Worm (Caenorhabditis elegans) whole organism, L2 larva: ENCODE measurements around the gene nmgp-1.

Experiments
- C34F6.9 ChIP-seq: fragments of 150-350 bp; optimal IDR thresholded peaks from 2 replicates; lab custom pipeline; 2014; ENCODE audit warnings: missing biosample characterization, missing genetic modification characterization
- F13H6.1 ChIP-seq: sonication (generic microtip); optimal IDR thresholded peaks from 2 replicates; lab custom pipeline; 2016; ENCODE audit warnings: missing genetic modification characterization, missing compliant biosample characterization
- R02D3.7 ChIP-seq: fragments of 150-350 bp; optimal IDR thresholded peaks from 2 replicates; lab custom pipeline; 2014; ENCODE audit warnings: missing biosample characterization, missing genetic modification characterization
- Y55F3AM.14 ChIP-seq: fragments of 200-800 bp; sonication (Bioruptor generic); optimal IDR thresholded peaks from 2 replicates; lab custom pipeline; 2018; ENCODE audit warnings: mild to moderate bottlenecking, missing genetic modification characterization, missing compliant biosample characterization
- ZK546.5 ChIP-seq: sonication (generic microtip); optimal IDR thresholded peaks from 2 replicates; lab custom pipeline; 2017; ENCODE audit warnings: missing biosample characterization, missing genetic modification characterization
- alr-1 ChIP-seq: fragments of 150-350 bp; optimal IDR thresholded peaks from 2 replicates; lab custom pipeline; 2014; ENCODE audit warnings: missing biosample characterization, missing genetic modification characterization
- aly-2 ChIP-seq: fragments of 150-350 bp; optimal IDR thresholded peaks from 2 replicates; lab custom pipeline; 2014; ENCODE audit warnings: missing biosample characterization, missing genetic modification characterization
- ama-1 ChIP-seq: fragments of 150-350 bp; optimal IDR thresholded peaks from 2 replicates; lab custom pipeline; 2018; ENCODE audit warnings: inconsistent platforms
- blmp-1 ChIP-seq: sonication (generic microtip); optimal IDR thresholded peaks from 2 replicates; lab custom pipeline; 2017; ENCODE audit warnings: missing genetic modification characterization, mild to moderate bottlenecking, missing compliant biosample characterization, antibody characterized with exemption, moderate library complexity; ENCODE audit not compliant: insufficient read depth
- ceh-16 ChIP-seq: fragments of 150-350 bp; optimal IDR thresholded peaks from 2 replicates; lab custom pipeline; 2014; ENCODE audit warnings: missing biosample characterization, missing genetic modification characterization
- ceh-82 ChIP-seq: fragments of 150-350 bp; optimal IDR thresholded peaks from 2 replicates; lab custom pipeline; 2014; ENCODE audit warnings: missing biosample characterization, missing genetic modification characterization
- crh-2 ChIP-seq: sonication (generic microtip); optimal IDR thresholded peaks from 2 replicates; lab custom pipeline; 2017; ENCODE audit warnings: missing biosample characterization, missing genetic modification characterization
- dmd-4 ChIP-seq: sonication (generic microtip); optimal IDR thresholded peaks from 2 replicates; lab custom pipeline; 2017; ENCODE audit warnings: missing biosample characterization, missing genetic modification characterization
- egl-27 ChIP-seq: sonication (generic microtip); optimal IDR thresholded peaks from 3 replicates; lab custom pipeline; 2017; ENCODE audit warnings: missing biosample characterization, missing genetic modification reagents, missing genetic modification characterization
- elt-1 ChIP-seq: fragments of 150-350 bp; optimal IDR thresholded peaks from 2 replicates; lab custom pipeline; 2014; ENCODE audit warnings: missing biosample characterization, missing genetic modification characterization
- elt-3 ChIP-seq: sonication (generic microtip); optimal IDR thresholded peaks from 2 replicates; lab custom pipeline; 2017; ENCODE audit warnings: missing biosample characterization, missing genetic modification characterization
- fos-1 ChIP-seq: fragments of 150-350 bp; optimal IDR thresholded peaks from 2 replicates; lab custom pipeline; 2014; ENCODE audit warnings: missing biosample characterization, missing genetic modification characterization
- gmeb-1 ChIP-seq: fragments of 150-350 bp; optimal IDR thresholded peaks from 2 replicates; lab custom pipeline; 2014; ENCODE audit warnings: missing biosample characterization, missing genetic modification characterization
- lin-11 ChIP-seq: fragments of 150-350 bp; sonication (generic microtip); optimal IDR thresholded peaks from 2 replicates; lab custom pipeline; 2014; ENCODE audit warnings: missing biosample characterization, missing genetic modification characterization, inconsistent platforms, mixed read lengths
- lin-13 ChIP-seq: fragments of 150-350 bp; optimal IDR thresholded peaks from 2 replicates; lab custom pipeline; 2014; ENCODE audit warnings: missing biosample characterization, missing genetic modification reagents, missing genetic modification characterization
- lin-39 ChIP-seq: fragments of 150-350 bp; optimal IDR thresholded peaks from 2 replicates; lab custom pipeline; 2014; ENCODE audit warnings: missing biosample characterization, missing genetic modification reagents, missing genetic modification characterization
- lsy-2 ChIP-seq, 2 experiments: fragments of 150-350 bp in 1 of 2; sonication (generic microtip) in 1 of 2; optimal IDR thresholded peaks; 2 replicates each; lab custom pipeline; 2014 to 2017; ENCODE audit warnings: missing biosample characterization in 2 of 2, missing genetic modification characterization in 2 of 2
- mab-5 ChIP-seq: fragments of 150-350 bp; optimal IDR thresholded peaks from 2 replicates; lab custom pipeline; 2014; ENCODE audit warnings: missing biosample characterization, missing genetic modification characterization
- mbf-1 ChIP-seq: sonication (generic microtip); optimal IDR thresholded peaks from 2 replicates; lab custom pipeline; 2017; ENCODE audit warnings: missing biosample characterization, missing genetic modification characterization
- mdl-1 ChIP-seq, 2 experiments: fragments of 150-350 bp in 1 of 2; sonication (generic microtip) in 1 of 2; optimal IDR thresholded peaks; 2 replicates each; lab custom pipeline; 2017; ENCODE audit warnings: missing biosample characterization in 2 of 2, missing genetic modification characterization in 2 of 2
- nhr-10 ChIP-seq: sonication (generic microtip); optimal IDR thresholded peaks from 2 replicates; lab custom pipeline; 2017; ENCODE audit warnings: missing biosample characterization, missing genetic modification characterization
- nhr-11 ChIP-seq: fragments of 150-350 bp; optimal IDR thresholded peaks from 2 replicates; lab custom pipeline; 2014; ENCODE audit warnings: missing biosample characterization, missing genetic modification characterization
- nhr-12 ChIP-seq: fragments of 150-350 bp; optimal IDR thresholded peaks from 2 replicates; lab custom pipeline; 2014; ENCODE audit warnings: missing biosample characterization, missing genetic modification characterization
- nhr-129 ChIP-seq: fragments of 150-350 bp; optimal IDR thresholded peaks from 2 replicates; lab custom pipeline; 2014; ENCODE audit warnings: missing biosample characterization, missing genetic modification characterization
- nhr-21 ChIP-seq: fragments of 150-350 bp; optimal IDR thresholded peaks from 2 replicates; lab custom pipeline; 2014; ENCODE audit warnings: missing biosample characterization, missing genetic modification characterization
- nhr-23 ChIP-seq: fragments of 150-350 bp; optimal IDR thresholded peaks from 2 replicates; lab custom pipeline; 2014; ENCODE audit warnings: missing biosample characterization, missing genetic modification reagents, missing genetic modification characterization
- nhr-237 ChIP-seq: fragments of 150-350 bp; optimal IDR thresholded peaks from 2 replicates; lab custom pipeline; 2014; ENCODE audit warnings: missing biosample characterization, missing genetic modification characterization
- nhr-25 ChIP-seq: fragments of 150-350 bp; sonication (generic microtip); optimal IDR thresholded peaks from 3 replicates; lab custom pipeline; 2014; ENCODE audit warnings: missing biosample characterization, missing genetic modification characterization
- nhr-6 ChIP-seq: fragments of 150-350 bp; optimal IDR thresholded peaks from 2 replicates; lab custom pipeline; 2014; ENCODE audit warnings: missing biosample characterization, missing genetic modification characterization
- nhr-77 ChIP-seq: fragments of 150-350 bp; optimal IDR thresholded peaks from 2 replicates; lab custom pipeline; 2014; ENCODE audit warnings: missing biosample characterization, missing genetic modification characterization
- peb-1 ChIP-seq: fragments of 150-350 bp; optimal IDR thresholded peaks from 2 replicates; lab custom pipeline; 2014; ENCODE audit warnings: missing biosample characterization, missing genetic modification characterization
- sem-4 ChIP-seq: fragments of 150-350 bp; optimal IDR thresholded peaks from 2 replicates; lab custom pipeline; 2014; ENCODE audit warnings: missing biosample characterization, missing genetic modification reagents, missing genetic modification characterization
- skn-1 ChIP-seq: sonication (generic microtip); optimal IDR thresholded peaks from 2 replicates; lab custom pipeline; 2017; ENCODE audit warnings: missing biosample characterization, missing genetic modification characterization
- sma-3 ChIP-seq: sonication (generic microtip); optimal IDR thresholded peaks from 2 replicates; lab custom pipeline; 2016; ENCODE audit warnings: missing genetic modification reagents, missing genetic modification characterization, missing compliant biosample characterization
- sma-9 ChIP-seq, 2 experiments: fragments of 150-350 bp in 1 of 2; sonication (generic microtip) in 1 of 2; optimal IDR thresholded peaks; 2 replicates each; lab custom pipeline; 2014 to 2016; ENCODE audit warnings: missing genetic modification characterization in 2 of 2, mild to moderate bottlenecking in 1 of 2, missing biosample characterization in 1 of 2, missing compliant biosample characterization in 1 of 2, missing genetic modification reagents in 1 of 2, moderate library complexity in 1 of 2
- snpc-4 ChIP-seq: fragments of 150-350 bp; optimal IDR thresholded peaks from 2 replicates; lab custom pipeline; 2014; ENCODE audit warnings: missing biosample characterization, missing genetic modification characterization
- unc-39 ChIP-seq: fragments of 150-350 bp; optimal IDR thresholded peaks from 2 replicates; lab custom pipeline; 2014; ENCODE audit warnings: missing biosample characterization, missing genetic modification characterization
- unc-55 ChIP-seq: fragments of 150-350 bp; sonication (generic microtip); optimal IDR thresholded peaks from 3 replicates; lab custom pipeline; 2014; ENCODE audit warnings: missing biosample characterization, missing genetic modification reagents, missing genetic modification characterization
- unc-62 ChIP-seq: fragments of 150-350 bp; optimal IDR thresholded peaks from 2 replicates; lab custom pipeline; 2014; ENCODE audit warnings: missing biosample characterization, missing genetic modification reagents, missing genetic modification characterization
- zag-1 ChIP-seq: fragments of 150-350 bp; optimal IDR thresholded peaks from 2 replicates; lab custom pipeline; 2014; ENCODE audit warnings: missing biosample characterization, missing genetic modification characterization
- ztf-1 ChIP-seq: fragments of 200-800 bp; sonication (Bioruptor generic); conservative IDR thresholded peaks from 2 replicates; pipeline ENCODE4 v1.3.6; 2022; ENCODE audit warnings: missing genetic modification characterization, missing compliant biosample characterization
- ztf-11 ChIP-seq: sonication (generic microtip); optimal IDR thresholded peaks from 2 replicates; lab custom pipeline; 2017; ENCODE audit warnings: missing biosample characterization, missing genetic modification characterization
- ztf-4 ChIP-seq: fragments of 150-350 bp; optimal IDR thresholded peaks from 2 replicates; lab custom pipeline; 2014; ENCODE audit warnings: missing biosample characterization, missing genetic modification characterization

The nmgp-1 gene

DNA sequence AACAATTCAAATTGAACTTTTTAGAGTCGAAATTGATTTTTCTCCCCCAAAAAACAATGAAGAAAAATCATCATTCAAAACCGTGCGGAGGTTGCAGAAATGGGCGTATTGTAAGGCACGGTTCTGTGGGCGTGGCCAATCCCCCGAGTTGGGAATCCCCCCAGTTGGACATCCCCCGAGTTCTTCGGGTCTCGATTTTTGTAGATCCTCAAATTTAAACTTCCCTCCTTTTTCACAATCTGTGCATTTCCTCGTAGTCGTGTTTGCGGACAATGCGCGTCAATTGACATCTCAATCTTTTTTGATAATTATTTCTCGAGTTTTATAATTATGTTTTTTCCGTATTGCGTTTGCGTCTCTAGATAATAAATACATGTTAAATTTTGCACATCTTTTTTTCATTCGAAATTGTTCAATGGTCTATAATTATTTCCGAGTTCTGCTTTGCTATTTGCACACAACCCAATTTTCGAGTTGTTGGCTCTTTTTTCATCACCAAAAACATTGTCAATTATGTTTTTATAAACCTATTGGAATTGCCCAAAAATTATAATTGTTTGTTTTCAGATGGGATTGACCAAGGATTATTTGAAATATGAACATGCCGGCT, 9.3 kb downstream of the nmgp-1 start, which contains the start of gene F13H8.2:
F13H8.2 (plus strand) TSS at position 560 of the 610 bp plus-strand sequence.
- no peak for TF ChIP-seq elt-3 (tag; lab: Kevin White, UChicago)
- peak; percentile 5 for TF ChIP-seq blmp-1 (tag; lab: Kevin White, UChicago)
- peak; percentile 83 for TF ChIP-seq sma-3 (GFP tag; lab: Kevin White, UChicago)
- peak; percentile 59 for TF ChIP-seq lin-13 (GFP tag; lab: Kevin White, UChicago)
- TF ChIP-seq nhr-237 (tag; lab: Kevin White, UChicago): no peak
- peak; percentile 70 for TF ChIP-seq nhr-129 (tag; lab: Kevin White, UChicago)
- peak; percentile 96 for TF ChIP-seq gmeb-1 (tag; lab: Kevin White, UChicago)
- TF ChIP-seq aly-2: no peak
- TF ChIP-seq unc-55: peak; percentile 78
- TF ChIP-seq nhr-12 (tag; lab: Kevin White, UChicago): no peak
- TF ChIP-seq ztf-4 (tag; lab: Kevin White, UChicago): no peak
- TF ChIP-seq crh-2: peak; percentile 77
- TF ChIP-seq nhr-77 (tag; lab: Kevin White, UChicago): no peak
- peak; percentile 33 for TF ChIP-seq skn-1 (tag; lab: Kevin White, UChicago)
- peak; percentile 66 to 90 for TF ChIP-seq lsy-2 (tag; optimal IDR thresholded peaks at IDR 0.05; lab: Kevin White, UChicago)
- no peak for TF ChIP-seq mdl-1 (tag; optimal IDR thresholded peaks at IDR 0.05; lab: Kevin White, UChicago)
- no peak for TF ChIP-seq nhr-10 (tag; lab: Kevin White, UChicago)
- no peak for TF ChIP-seq peb-1 (tag; lab: Kevin White, UChicago)
- TF ChIP-seq sem-4 (tag; lab: Kevin White, UChicago): peak; percentile 52
- TF ChIP-seq nhr-25: no peak
- no peak for TF ChIP-seq ZK546.5 (tag; lab: Kevin White, UChicago)
- TF ChIP-seq R02D3.7 (tag; lab: Kevin White, UChicago): no peak
- TF ChIP-seq ztf-1 (GFP tag; lab: Robert Waterston, UW): no peak
- TF ChIP-seq ztf-11 (tag; lab: Kevin White, UChicago): no peak
- no peak for TF ChIP-seq lin-39 (tag; lab: Kevin White, UChicago)
- TF ChIP-seq nhr-21 (tag; lab: Kevin White, UChicago): peak; percentile 47
- no peak for TF ChIP-seq ceh-16 (tag; lab: Kevin White, UChicago)
- TF ChIP-seq mbf-1: no peak
- no peak for TF ChIP-seq ama-1 (lab: Kevin White, UChicago)
- TF ChIP-seq unc-62 (GFP tag; lab: Kevin White, UChicago): no peak
- TF ChIP-seq nhr-6 (tag; lab: Kevin White, UChicago): no peak
- TF ChIP-seq alr-1 (tag; lab: Kevin White, UChicago): no peak
- no peak for TF ChIP-seq dmd-4
- TF ChIP-seq mab-5 (tag; lab: Kevin White, UChicago): peak; percentile 71
- TF ChIP-seq snpc-4: peak; percentile 36
- TF ChIP-seq unc-39: no peak
- TF ChIP-seq ceh-82 (tag; lab: Kevin White, UChicago): no peak
- TF ChIP-seq egl-27 (tag; lab: Kevin White, UChicago): peak; percentile 2
- TF ChIP-seq elt-1 (tag; lab: Kevin White, UChicago): no peak
- peak; percentile 87 for TF ChIP-seq sma-9 (GFP tag; optimal IDR thresholded peaks at IDR 0.05; lab: Kevin White, UChicago)
- TF ChIP-seq sma-9 (tag; optimal IDR thresholded peaks at IDR 0.05; lab: Kevin White, UChicago): no peak
- TF ChIP-seq fos-1 (tag; lab: Kevin White, UChicago): peak; percentile 42
- TF ChIP-seq lin-11 (tag; lab: Kevin White, UChicago): peak; percentile 20
- no peak for TF ChIP-seq Y55F3AM.14
- peak; percentile 79 for TF ChIP-seq C34F6.9 (tag; lab: Kevin White, UChicago)
- TF ChIP-seq nhr-11 (tag; lab: Kevin White, UChicago): no peak
- TF ChIP-seq F13H6.1 (tag; lab: Kevin White, UChicago): peak; percentile 82
- no peak for TF ChIP-seq nhr-23
- peak; percentile 12 for TF ChIP-seq zag-1 (tag; lab: Kevin White, UChicago)
